Fruit fly (Drosophila melanogaster) whole organism, adult: ENCODE measurements around the gene vls.

Experiments used
- Clk ChIP-seq: fragments of 200-800 bp; sonication (Bioruptor generic); optimal IDR thresholded peaks from 2 replicates; lab custom pipeline; 2017; ENCODE audit warnings: missing biosample characterization, missing genetic modification characterization
- Crg-1 ChIP-seq: fragments of 200-800 bp; sonication (Bioruptor generic); optimal IDR thresholded peaks from 2 replicates; lab custom pipeline; 2016; ENCODE audit warnings: missing biosample characterization, missing genetic modification characterization
- Hr96 ChIP-seq: fragments of 200-800 bp; sonication (Bioruptor generic); optimal IDR thresholded peaks from 2 replicates; lab custom pipeline; 2016; ENCODE audit warnings: missing biosample characterization, missing genetic modification characterization
- Mnt ChIP-seq: fragments of 200-800 bp; sonication (Bioruptor generic); optimal IDR thresholded peaks from 2 replicates; lab custom pipeline; 2016; ENCODE audit warnings: missing biosample characterization, mild to moderate bottlenecking, missing genetic modification characterization
- ovo ChIP-seq: fragments of 200-800 bp; sonication (Bioruptor generic); optimal IDR thresholded peaks from 2 replicates; lab custom pipeline; 2016; ENCODE audit warnings: missing biosample characterization, missing genetic modification characterization

DNA sequence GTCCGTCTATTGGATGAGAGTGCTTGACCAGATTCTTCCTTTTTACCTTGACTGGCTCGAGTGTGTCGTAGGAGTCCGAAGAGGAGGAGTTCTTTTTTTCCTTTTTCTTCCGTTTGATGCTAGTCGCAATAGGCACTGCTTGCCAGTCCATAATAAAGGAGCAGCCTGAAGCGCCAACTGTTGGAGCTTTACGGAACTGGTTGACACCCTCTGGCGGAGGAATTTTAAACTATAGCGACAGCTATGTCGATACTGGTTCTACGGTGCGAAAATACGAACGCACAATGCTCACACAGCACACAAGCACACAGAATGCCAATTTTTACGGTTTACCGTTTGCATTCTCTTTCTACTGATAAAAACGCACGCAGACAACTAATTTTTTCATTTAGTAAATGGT, 41.1 kb upstream of the vls start:
- TF ChIP-seq Hr96: no peak
- no peak for TF ChIP-seq Mnt (GFP tag; lab: Kevin White, UChicago)
- no peak for TF ChIP-seq Clk (GFP tag; lab: Kevin White, UChicago)
- no peak for TF ChIP-seq Crg-1 (GFP tag; lab: Kevin White, UChicago)
- TF ChIP-seq ovo (GFP tag; lab: Kevin White, UChicago): no peak
